Fruit fly (Drosophila melanogaster) whole organism, larva: ENCODE data around the gene lva.
"Not testable (repeated sequence)": the region's sequence is repeated elsewhere in the genome, so short reads cannot be mapped to it uniquely, and the experiment has no call there.

ENCODE experiments used
- noc ChIP-seq: fragments of 200-800 bp; sonication (Bioruptor generic); optimal IDR thresholded peaks from 3 replicates; lab custom pipeline; 2019; ENCODE audit warnings: missing biosample characterization, mild to moderate bottlenecking, missing genetic modification characterization, moderate library complexity

lva gene

dm6 chrX:3964965-3965420 lies at the start of gene lva:
lva (minus strand) TSS chrX:3965327.
- TF ChIP-seq noc (tag; lab: Kevin White, UChicago) = no peak

DNA sequence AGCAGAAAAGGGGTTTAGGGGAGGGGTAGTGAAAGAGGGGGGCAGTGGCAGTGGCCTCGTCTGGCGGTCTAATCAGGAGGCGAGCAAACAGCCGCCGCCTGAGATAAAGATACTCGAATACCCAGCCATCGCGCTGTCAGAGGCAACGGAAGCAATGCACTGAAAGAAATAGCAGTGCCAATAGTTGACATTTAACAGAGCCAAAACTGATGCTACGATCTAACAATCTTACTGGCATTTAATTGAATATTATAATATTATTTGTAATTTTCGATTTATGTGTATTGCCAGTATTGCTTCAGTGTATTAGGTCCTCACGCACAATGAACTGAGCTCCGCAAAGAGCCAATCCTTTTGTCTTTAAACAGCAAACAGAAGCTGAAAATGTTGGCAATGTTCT lies 47.7 kb upstream of the lva start:
- TF ChIP-seq noc (tag; lab: Kevin White, UChicago) = no peak

DNA sequence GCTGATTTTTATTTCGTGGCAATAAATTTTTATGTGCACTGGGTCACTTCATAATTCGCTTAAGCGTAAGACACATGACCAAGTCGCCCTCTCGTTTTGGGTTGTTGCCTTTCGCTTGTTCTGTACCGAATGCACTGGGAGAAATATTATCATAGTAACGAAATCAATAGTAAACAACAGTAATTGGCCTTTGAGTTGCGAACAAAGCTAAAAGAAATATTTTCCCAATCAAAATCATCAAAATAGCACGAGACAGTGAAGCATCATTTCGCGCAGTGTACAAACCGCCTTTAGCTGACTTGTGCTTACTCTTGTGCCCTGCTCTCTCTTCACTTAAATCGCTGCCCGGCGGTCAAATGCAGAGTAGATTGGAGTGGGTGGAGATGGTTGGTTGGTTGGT lies 45.7 kb upstream of the lva start:
- no peak for TF ChIP-seq noc (tag; lab: Kevin White, UChicago)

- no peak for TF ChIP-seq noc (tag; lab: Kevin White, UChicago)
Measured at dm6 chrX:4010179-4010578, 45.1 kb upstream of the lva start.

DNA sequence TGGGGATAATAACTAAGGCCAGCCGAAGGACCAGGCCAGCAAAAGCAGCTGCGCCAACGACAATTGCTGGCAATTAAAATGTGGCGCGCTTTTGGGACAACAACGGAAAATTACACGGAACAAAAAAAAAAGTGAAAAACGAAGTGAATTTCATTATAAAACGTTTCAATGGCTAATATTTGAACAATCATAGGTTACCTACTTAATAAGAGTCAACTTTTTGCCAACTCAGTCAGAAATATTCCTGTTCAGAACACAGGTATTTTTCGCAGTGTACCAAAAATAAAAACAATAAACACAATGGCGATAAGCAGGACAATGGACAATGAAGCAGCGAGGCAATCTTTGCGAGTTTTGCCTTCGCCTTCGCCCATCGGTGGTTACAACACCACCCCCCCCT lies 39.9 kb upstream of the lva start:
- TF ChIP-seq noc (tag; lab: Kevin White, UChicago) = no peak

DNA sequence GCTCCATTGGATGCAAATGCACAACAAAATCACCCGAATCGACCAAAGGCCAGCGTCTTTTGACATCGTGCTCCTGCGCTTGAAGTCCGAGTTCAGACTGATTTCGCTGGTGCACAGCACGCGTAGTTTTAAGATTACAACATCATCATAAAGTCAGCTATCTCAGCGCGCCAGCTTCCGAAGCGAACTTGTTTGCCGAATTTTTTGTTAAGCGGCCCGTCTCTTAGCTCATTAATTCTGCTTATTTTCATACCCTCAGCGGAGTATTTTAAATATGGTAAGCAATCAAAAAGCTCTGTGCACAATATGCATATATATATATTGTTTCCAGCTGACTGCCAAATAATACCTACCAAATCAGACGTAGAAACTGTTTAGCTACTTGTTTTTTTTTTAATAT lies 6.1 kb upstream of the lva start, which contains the start of gene CG6414:
TSS of gene CG6414 (minus strand) at position 101 of the 400 bp plus-strand sequence.
- TF ChIP-seq noc (tag; lab: Kevin White, UChicago) = no peak

- TF ChIP-seq noc (tag; lab: Kevin White, UChicago) = peak; percentile 45
Measured at dm6 chrX:3968346-3969044, 3.4 kb upstream of the lva start, which contains the start of gene CG6428. CG6428 (minus strand) TSS chrX:3968655.

DNA sequence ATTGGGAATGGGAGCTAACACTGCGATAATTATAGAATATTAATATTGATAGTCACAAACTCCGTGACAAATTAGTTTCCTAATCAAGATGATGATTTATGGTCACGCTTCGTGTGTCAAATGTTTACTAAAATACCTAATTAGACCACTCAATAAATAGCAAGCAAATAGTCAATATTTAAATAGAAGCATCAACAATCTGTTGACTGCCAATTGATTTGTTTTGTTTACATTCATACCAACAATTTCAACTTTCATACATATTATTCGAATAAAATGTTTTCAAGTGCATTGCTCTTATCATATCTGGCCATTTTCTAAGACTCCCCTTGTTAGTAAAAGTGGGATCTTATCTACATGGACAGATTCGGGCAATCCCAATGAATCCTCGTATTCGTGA lies 2.5 kb upstream of the lva start:
- TF ChIP-seq noc (tag; lab: Kevin White, UChicago) = no peak

DNA sequence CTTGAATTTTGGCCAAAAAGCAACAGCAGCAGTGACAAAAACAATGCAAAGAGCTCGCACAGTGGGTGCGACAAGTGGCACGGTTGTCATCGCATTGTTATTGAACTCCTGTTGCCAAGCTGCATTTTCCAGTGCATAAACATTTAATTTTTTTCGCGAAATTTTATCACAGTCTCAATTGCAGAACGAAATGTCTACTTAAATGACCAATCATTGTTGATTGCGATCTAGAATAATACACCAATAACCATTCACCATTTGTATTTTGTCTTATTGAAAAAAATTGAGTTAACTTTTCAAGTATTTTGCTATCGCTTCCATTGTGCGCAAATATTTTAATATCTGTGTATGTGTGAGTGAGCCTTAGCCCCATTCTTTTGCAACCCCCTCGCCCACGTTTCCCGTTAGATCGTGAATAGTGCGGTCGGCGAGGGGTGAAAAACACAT lies 14.9 kb downstream of the lva start:
- TF ChIP-seq noc (tag; lab: Kevin White, UChicago) = no peak

DNA sequence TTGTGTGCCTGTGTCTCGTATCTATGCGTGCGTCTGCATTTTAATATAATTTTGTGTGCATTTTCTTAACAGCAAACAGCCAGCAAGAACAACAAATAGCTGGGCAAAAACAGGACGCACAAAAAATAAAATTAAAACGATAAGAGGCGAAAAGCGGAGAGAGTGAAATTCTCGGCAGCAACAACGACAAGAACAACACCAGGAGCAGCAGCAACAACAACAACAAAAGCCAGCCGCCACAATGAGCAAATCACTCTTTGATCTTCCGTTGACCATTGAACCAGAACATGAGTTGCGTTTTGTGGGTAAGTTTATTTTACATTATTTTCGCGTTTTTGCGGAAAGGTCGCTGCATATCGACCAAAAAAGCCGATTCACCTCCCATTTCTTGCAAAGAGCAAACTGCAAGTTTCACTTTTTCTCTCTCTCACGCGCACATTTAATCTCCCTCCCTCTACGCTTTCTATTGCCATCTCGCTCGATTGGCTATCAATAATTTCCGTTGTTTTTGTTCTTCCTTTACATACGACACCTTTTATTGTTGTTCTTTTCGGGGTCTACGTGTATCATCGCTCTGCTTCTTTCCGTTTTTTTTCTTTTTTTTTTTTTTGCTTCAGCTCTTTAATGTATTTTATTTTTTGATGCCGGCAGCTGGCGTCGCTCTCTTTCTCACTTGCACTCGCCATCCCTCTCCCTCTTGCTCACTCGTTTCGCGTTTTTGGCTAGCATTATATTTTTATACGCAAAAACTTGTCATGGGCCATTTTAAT lies 15.5 kb downstream of the lva start:
- TF ChIP-seq noc (tag; lab: Kevin White, UChicago) = no peak

DNA sequence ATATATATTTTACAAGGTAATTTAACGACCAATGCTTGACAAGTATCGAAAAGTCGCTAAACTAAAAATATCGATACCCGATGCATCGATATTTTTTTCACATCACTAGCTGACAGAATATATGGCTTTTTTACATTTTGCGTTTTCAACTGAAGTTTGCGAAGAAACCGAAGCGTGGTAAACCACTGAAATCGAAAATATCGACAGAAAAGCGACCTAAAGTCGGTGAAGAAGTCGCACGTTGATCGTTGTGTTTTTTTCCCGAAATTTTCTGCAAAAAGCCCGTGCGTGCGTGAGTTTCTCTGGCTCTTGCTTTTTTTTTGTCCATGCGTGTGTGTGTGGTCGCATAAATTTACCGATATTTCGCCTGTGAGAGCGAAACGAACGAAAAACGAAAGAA lies 16.2 kb downstream of the lva start, which contains the start of gene Vap33:
TSS of gene Vap33 (plus strand) at position 87 of the 400 bp plus-strand sequence.
- no peak for TF ChIP-seq noc (tag; lab: Kevin White, UChicago)

DNA sequence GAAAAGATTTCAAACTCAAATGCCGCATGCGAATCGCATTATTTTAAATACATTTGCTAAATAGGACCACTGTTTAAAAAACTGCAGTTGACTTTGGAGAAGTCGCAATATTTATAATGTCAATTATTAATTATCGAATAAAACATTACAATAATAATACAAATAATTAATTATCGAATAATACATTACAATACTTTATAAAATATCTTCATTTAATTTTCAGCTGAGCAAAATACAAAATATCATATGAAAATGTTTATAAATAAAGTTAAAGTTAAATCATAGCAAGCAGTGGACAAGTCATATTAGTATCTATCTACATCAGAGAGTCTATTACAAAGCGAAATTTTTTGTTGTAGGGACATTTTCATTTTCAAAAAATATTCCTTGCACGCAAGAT lies 20.4 kb downstream of the lva start, which contains the start of gene Gem4c:
TSS of gene Gem4c (plus strand) at position 301 of the 400 bp plus-strand sequence.
- TF ChIP-seq noc (tag; lab: Kevin White, UChicago) = not testable (repeated sequence)

- not testable (repeated sequence) for TF ChIP-seq noc (tag; lab: Kevin White, UChicago)
Measured at dm6 chrX:3940547-3940946, 24.6 kb downstream of the lva start, which contains the start of gene Gem4b. Gem4b (plus strand) TSS chrX:3940847.

- no peak for TF ChIP-seq noc (tag; lab: Kevin White, UChicago)
Measured at dm6 chrX:3936174-3936573, 29.0 kb downstream of the lva start, which contains the start of the genes CG2938 and Glos. CG2938 (minus strand) TSS chrX:3936469. Glos (plus strand) TSS chrX:3936517.

- no peak for TF ChIP-seq noc (tag; lab: Kevin White, UChicago)
Measured at dm6 chrX:3931669-3932068, 33.5 kb downstream of the lva start.
